Worm (Caenorhabditis elegans): ENCODE measurements around the gene Y36E3A.2.

DNA sequence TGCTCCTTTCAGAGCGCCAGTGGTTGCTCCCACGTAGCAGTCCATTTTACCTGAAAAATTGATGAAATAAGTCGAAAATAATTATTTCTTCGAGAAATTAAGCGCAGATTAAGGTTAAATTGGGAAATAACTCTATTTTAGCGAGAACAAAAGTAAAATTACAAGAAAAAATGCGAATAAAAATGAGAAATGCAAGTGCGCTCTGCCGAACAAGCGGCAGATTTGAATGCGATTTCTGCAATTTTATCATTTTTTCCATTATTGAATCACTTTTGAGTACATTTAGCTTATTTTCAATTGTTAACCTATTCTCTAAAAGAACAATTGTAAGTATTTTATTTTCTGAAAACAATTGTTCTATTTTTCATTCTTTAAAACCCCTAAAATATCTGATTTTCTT is 30.9 kb upstream of the Y36E3A.2 start, which contains the start of gene T06E6.1:
- TF ChIP-seq nhr-12 (tag; optimal IDR thresholded peaks at IDR 0.05) = no peak
- TF ChIP-seq zag-1 (tag; optimal IDR thresholded peaks at IDR 0.05) = no peak
- TF ChIP-seq alr-1 (tag; optimal IDR thresholded peaks at IDR 0.05) = no peak
- no peak for TF ChIP-seq nhr-21 (tag; optimal IDR thresholded peaks at IDR 0.05)
- no peak for TF ChIP-seq nhr-11 (tag; optimal IDR thresholded peaks at IDR 0.05)
- TF ChIP-seq nhr-6 (tag; optimal IDR thresholded peaks at IDR 0.05) = no peak
- TF ChIP-seq aly-2 (tag; optimal IDR thresholded peaks at IDR 0.05) = no peak
- TF ChIP-seq elt-1 (tag; optimal IDR thresholded peaks at IDR 0.05) = no peak
- TF ChIP-seq unc-62 (GFP tag; optimal IDR thresholded peaks at IDR 0.05) = no peak
- no peak for TF ChIP-seq nhr-10 (tag; optimal IDR thresholded peaks at IDR 0.05)
- no peak for TF ChIP-seq ama-1 (optimal IDR thresholded peaks at IDR 0.05)
- no peak for TF ChIP-seq R02D3.7 (tag; optimal IDR thresholded peaks at IDR 0.05)
- no peak for TF ChIP-seq egl-27 (tag; optimal IDR thresholded peaks at IDR 0.05)
- no peak for TF ChIP-seq skn-1 (tag; optimal IDR thresholded peaks at IDR 0.05)

All from whole organism, L2 larva.